Worm (Caenorhabditis elegans) whole organism, midembryonic: ENCODE measurements around the gene qua-1.

Source experiments
- T22C8.4 ChIP-seq: fragments of 200-800 bp; sonication (Bioruptor generic); IDR thresholded peaks from 2 replicates; pipeline ENCODE4 v1.3.6; 2022; ENCODE audit warnings: missing genetic modification characterization, missing compliant biosample characterization
- cog-1 ChIP-seq: sonication (generic microtip); optimal IDR thresholded peaks from 2 replicates; lab custom pipeline; 2016; ENCODE audit warnings: missing genetic modification characterization, missing compliant biosample characterization
- flt-1 ChIP-seq: fragments of 200-800 bp; sonication (Bioruptor generic); IDR thresholded peaks from 2 replicates; pipeline ENCODE4 v1.3.6; 2022; ENCODE audit warnings: missing genetic modification characterization, missing compliant biosample characterization
- klf-2 ChIP-seq: fragments of 200-800 bp; sonication (Bioruptor generic); conservative IDR thresholded peaks from 2 replicates; pipeline ENCODE4 v1.3.6; 2022; ENCODE audit warnings: missing genetic modification reagents, missing genetic modification characterization, missing compliant biosample characterization
- med-1 ChIP-seq: sonication (generic microtip); optimal IDR thresholded peaks from 2 replicates; lab custom pipeline; 2017; ENCODE audit warnings: missing genetic modification characterization, mild to moderate bottlenecking, missing compliant biosample characterization, antibody characterized with exemption, missing genetic modification reagents; ENCODE audit not compliant: insufficient read depth
- ref-1 ChIP-seq: fragments of 200-800 bp; sonication (Bioruptor generic); conservative IDR thresholded peaks from 2 replicates; pipeline ENCODE4 v1.3.6; 2022; ENCODE audit warnings: missing genetic modification reagents, missing genetic modification characterization, missing compliant biosample characterization
- tab-1 ChIP-seq: fragments of 200-800 bp; sonication (Bioruptor generic); IDR thresholded peaks from 2 replicates; pipeline ENCODE4 v1.3.6; 2022; ENCODE audit warnings: missing genetic modification characterization, missing compliant biosample characterization

DNA sequence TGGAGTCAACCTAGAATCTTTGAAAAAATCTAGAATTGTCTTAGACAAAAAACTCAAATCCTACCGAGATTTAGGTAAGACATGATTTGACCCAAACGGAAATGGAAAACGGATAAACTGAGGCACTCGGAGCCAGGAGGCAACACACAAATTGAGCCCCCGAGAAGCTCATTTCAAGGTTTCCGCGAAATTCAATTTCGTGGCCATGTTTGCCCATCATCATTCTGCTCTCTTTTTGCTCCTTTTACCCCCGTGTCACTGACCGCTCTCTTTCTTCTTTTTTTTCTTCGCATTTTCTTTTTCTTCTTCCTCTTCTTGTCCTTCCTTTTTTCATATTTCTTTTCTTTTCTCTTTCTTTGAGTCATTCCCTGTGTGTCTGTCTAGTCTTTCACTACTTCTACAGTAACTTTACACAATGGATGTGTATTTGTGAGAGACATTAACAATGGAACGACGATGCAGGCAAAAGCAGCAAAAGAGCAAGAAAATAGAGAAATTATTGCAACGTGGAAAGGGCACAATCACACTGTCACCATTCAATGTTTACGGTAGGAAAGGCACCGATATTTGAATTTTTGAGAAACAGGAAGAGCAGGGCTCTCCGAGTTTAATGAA is 45.8 kb upstream of the qua-1 start:
- TF ChIP-seq ref-1 (GFP tag; lab: Robert Waterston, UW) (no peak), flt-1 (GFP tag; lab: Robert Waterston, UW) (no peak), T22C8.4 (GFP tag; lab: Robert Waterston, UW) (no peak), cog-1 (tag; lab: Kevin White, UChicago) (no peak), klf-2 (GFP tag; lab: Robert Waterston, UW) (no peak), med-1 (no peak), tab-1 (GFP tag; lab: Robert Waterston, UW) (no peak)
